Worm (Caenorhabditis elegans) whole organism, late embryonic: Measurements from ENCODE around the gene C15H9.2.

ENCODE experiments used
- C38D4.7 ChIP-seq: fragments of 200-800 bp; sonication (Bioruptor generic); optimal IDR thresholded peaks from 2 replicates; lab custom pipeline; 2018; ENCODE audit warnings: mild to moderate bottlenecking, missing genetic modification characterization, moderate library complexity, missing compliant biosample characterization
- F13H6.1 ChIP-seq: sonication (generic microtip); optimal IDR thresholded peaks from 2 replicates; lab custom pipeline; 2016; ENCODE audit warnings: missing genetic modification characterization, missing compliant biosample characterization
- K02D7.2 ChIP-seq: sonication (generic microtip); optimal IDR thresholded peaks from 2 replicates; lab custom pipeline; 2017; ENCODE audit warnings: mild to moderate bottlenecking, missing genetic modification characterization, missing compliant biosample characterization
- ama-1 ChIP-seq: fragments of 150-350 bp; optimal IDR thresholded peaks from 2 replicates; lab custom pipeline; 2014
- ceh-19 ChIP-seq: fragments of 200-800 bp; sonication (Bioruptor generic); optimal IDR thresholded peaks from 2 replicates; lab custom pipeline; 2018; ENCODE audit warnings: mild to moderate bottlenecking, missing genetic modification characterization, missing compliant biosample characterization
- ceh-22 ChIP-seq: sonication (generic microtip); optimal IDR thresholded peaks from 2 replicates; lab custom pipeline; 2017; ENCODE audit warnings: missing biosample characterization, missing genetic modification characterization
- ceh-24 ChIP-seq: sonication (generic microtip); optimal IDR thresholded peaks from 2 replicates; lab custom pipeline; 2016; ENCODE audit warnings: mild to moderate bottlenecking, missing genetic modification characterization, missing compliant biosample characterization
- ceh-30 ChIP-seq: fragments of 150-350 bp; optimal IDR thresholded peaks from 2 replicates; lab custom pipeline; 2014; ENCODE audit warnings: missing biosample characterization, missing genetic modification characterization
- ceh-9 ChIP-seq: sonication (generic microtip); optimal IDR thresholded peaks from 2 replicates; lab custom pipeline; 2016; ENCODE audit warnings: mild to moderate bottlenecking, missing genetic modification characterization, inconsistent platforms, missing compliant biosample characterization
- elt-2 ChIP-seq: sonication (generic microtip); optimal IDR thresholded peaks from 2 replicates; lab custom pipeline; 2016; ENCODE audit warnings: missing genetic modification reagents, missing genetic modification characterization, missing compliant biosample characterization
- elt-4 ChIP-seq: sonication (generic microtip); optimal IDR thresholded peaks from 2 replicates; lab custom pipeline; 2016; ENCODE audit warnings: missing genetic modification characterization, missing compliant biosample characterization
- fkh-10 ChIP-seq: fragments of 150-350 bp; optimal IDR thresholded peaks from 2 replicates; lab custom pipeline; 2014; ENCODE audit warnings: missing biosample characterization, missing genetic modification reagents, missing genetic modification characterization
- fkh-6 ChIP-seq: sonication (generic microtip); optimal IDR thresholded peaks from 2 replicates; lab custom pipeline; 2016; ENCODE audit warnings: missing genetic modification characterization, missing compliant biosample characterization
- hlh-15 ChIP-seq: sonication (generic microtip); optimal IDR thresholded peaks from 2 replicates; lab custom pipeline; 2016; ENCODE audit warnings: missing genetic modification characterization, missing compliant biosample characterization
- hlh-6 ChIP-seq: sonication (generic microtip); optimal IDR thresholded peaks from 2 replicates; lab custom pipeline; 2016; ENCODE audit warnings: missing genotype, missing genetic modification characterization, missing compliant biosample characterization
- hlh-8 ChIP-seq: sonication (generic microtip); optimal IDR thresholded peaks from 2 replicates; lab custom pipeline; 2016; ENCODE audit warnings: missing genotype, missing genetic modification characterization, missing compliant biosample characterization
- lim-6 ChIP-seq: sonication (generic microtip); optimal IDR thresholded peaks from 2 replicates; lab custom pipeline; 2016; ENCODE audit warnings: missing genetic modification characterization, missing compliant biosample characterization
- lin-11 ChIP-seq: fragments of 200-800 bp; sonication (Bioruptor generic); optimal IDR thresholded peaks from 2 replicates; lab custom pipeline; 2018; ENCODE audit warnings: mild to moderate bottlenecking, missing genetic modification characterization, missing compliant biosample characterization
- madf-2 ChIP-seq: sonication (generic microtip); optimal IDR thresholded peaks from 2 replicates; lab custom pipeline; 2017; ENCODE audit warnings: missing genetic modification characterization, missing compliant biosample characterization
- mec-3 ChIP-seq: sonication (generic microtip); optimal IDR thresholded peaks from 2 replicates; lab custom pipeline; 2016; ENCODE audit warnings: borderline replicate concordance, missing genetic modification characterization, missing compliant biosample characterization
- nhr-232 ChIP-seq: sonication (generic microtip); optimal IDR thresholded peaks from 2 replicates; lab custom pipeline; 2016; ENCODE audit warnings: missing genetic modification characterization, missing compliant biosample characterization
- npax-4 ChIP-seq: sonication (generic microtip); optimal IDR thresholded peaks from 2 replicates; lab custom pipeline; 2016; ENCODE audit warnings: missing genetic modification characterization, missing compliant biosample characterization
- odd-2 ChIP-seq: sonication (generic microtip); optimal IDR thresholded peaks from 2 replicates; lab custom pipeline; 2017; ENCODE audit warnings: antibody characterized with exemption, mild to moderate bottlenecking, missing genetic modification characterization, missing compliant biosample characterization
- pat-9 ChIP-seq: fragments of 200-800 bp; sonication (Bioruptor generic); optimal IDR thresholded peaks from 2 replicates; lab custom pipeline; 2018; ENCODE audit warnings: mild to moderate bottlenecking, missing genetic modification characterization, moderate library complexity, missing compliant biosample characterization
- pqm-1 ChIP-seq: sonication (generic microtip); optimal IDR thresholded peaks from 2 replicates; lab custom pipeline; 2016; ENCODE audit warnings: missing genetic modification characterization, missing compliant biosample characterization
- sdc-2 ChIP-seq: sonication (generic microtip); optimal IDR thresholded peaks from 2 replicates; lab custom pipeline; 2016; ENCODE audit warnings: missing genotype, missing genetic modification characterization, missing compliant biosample characterization
- sox-2 ChIP-seq: fragments of 200-800 bp; sonication (Bioruptor generic); IDR thresholded peaks from 2 replicates; pipeline ENCODE4 v1.3.6; 2022; ENCODE audit warnings: missing genetic modification reagents, missing genetic modification characterization, missing compliant biosample characterization
- sox-4 ChIP-seq: sonication (generic microtip); optimal IDR thresholded peaks from 2 replicates; lab custom pipeline; 2017; ENCODE audit warnings: mild to moderate bottlenecking, missing genetic modification characterization, inconsistent platforms, missing compliant biosample characterization
- ttx-3 ChIP-seq: sonication (generic microtip); optimal IDR thresholded peaks from 2 replicates; lab custom pipeline; 2016; ENCODE audit warnings: missing genetic modification reagents, missing genetic modification characterization, missing compliant biosample characterization
- unc-3 ChIP-seq, 2 experiments: fragments of 200-800 bp in 1 of 2; sonication (Bioruptor generic) in 1 of 2; sonication (generic microtip) in 1 of 2; conservative IDR thresholded peaks in 1 of 2; optimal IDR thresholded peaks in 1 of 2; 2 replicates each; pipeline versions ENCODE4 v1.3.6 to Lab custom; 2016 to 2022; ENCODE audit warnings: missing compliant biosample characterization in 2 of 2, missing genetic modification characterization in 2 of 2, missing genetic modification reagents in 1 of 2
- unc-42 ChIP-seq: sonication (generic microtip); optimal IDR thresholded peaks from 2 replicates; lab custom pipeline; 2016; ENCODE audit warnings: missing genotype, missing genetic modification characterization, missing compliant biosample characterization
- unc-55 ChIP-seq: sonication (generic microtip); optimal IDR thresholded peaks from 2 replicates; lab custom pipeline; 2017; ENCODE audit warnings: missing biosample characterization, missing genetic modification reagents, missing genetic modification characterization
- unc-86 ChIP-seq: sonication (generic microtip); optimal IDR thresholded peaks from 2 replicates; lab custom pipeline; 2016; ENCODE audit warnings: missing genetic modification characterization, missing compliant biosample characterization
- ztf-16 ChIP-seq: sonication (generic microtip); optimal IDR thresholded peaks from 2 replicates; lab custom pipeline; 2017; ENCODE audit warnings: missing genetic modification characterization, missing compliant biosample characterization

Gene C15H9.2

ce11 chrX:6097551-6097950 lies 20.8 kb upstream of the C15H9.2 start, which contains the start of gene C15H9.4 (continued):
- TF ChIP-seq sox-4 (tag; lab: Kevin White, UChicago) (no peak), ceh-24 (no peak), mec-3 (no peak), pat-9 (no peak), K02D7.2 (tag; lab: Kevin White, UChicago) (no peak), madf-2 (no peak), ceh-9 (tag; lab: Kevin White, UChicago) (no peak), unc-55 (GFP tag; lab: Kevin White, UChicago) (peak; percentile 31), sdc-2 (tag; lab: Kevin White, UChicago) (peak; percentile 56), lin-11 (tag; lab: Kevin White, UChicago) (no peak), pqm-1 (tag; lab: Kevin White, UChicago) (no peak), ceh-19 (GFP tag; lab: Kevin White, UChicago) (peak; percentile 6)

- TF ChIP-seq elt-2 (peak; percentile 47), ceh-22 (tag; lab: Kevin White, UChicago) (no peak)
- TF ChIP-seq, all 69 proteins: peak for 1
Observed at ce11 chrX:6098420-6098819, 19.9 kb upstream of the C15H9.2 start.

- no peak for TF ChIP-seq unc-42 (tag; lab: Kevin White, UChicago)
- TF ChIP-seq fkh-10 (GFP tag; lab: Kevin White, UChicago): no peak
- TF ChIP-seq npax-4 (tag; lab: Kevin White, UChicago): no peak
- TF ChIP-seq hlh-6 (tag; lab: Kevin White, UChicago): no peak
- TF ChIP-seq ama-1 (lab: Kevin White, UChicago): no peak
- no peak for TF ChIP-seq ceh-30 (tag; lab: Kevin White, UChicago)
- no peak for TF ChIP-seq ztf-16
- no peak for TF ChIP-seq hlh-8 (tag; lab: Kevin White, UChicago)
- no peak for TF ChIP-seq lin-11 (tag; lab: Kevin White, UChicago)
Observed at ce11 chrX:6100395-6101099, 17.8 kb upstream of the C15H9.2 start.

ce11 chrX:6103297-6103696 lies 15.0 kb upstream of the C15H9.2 start, which contains the start of gene C15H9.11:
C15H9.11 (minus strand) TSS chrX:6103397.
- TF ChIP-seq sox-2 (GFP tag; lab: Robert Waterston, UW) (no peak), elt-2 (no peak), hlh-8 (tag; lab: Kevin White, UChicago) (no peak), pqm-1 (tag; lab: Kevin White, UChicago) (no peak), elt-4 (tag; lab: Kevin White, UChicago) (no peak), hlh-15 (no peak), lin-11 (tag; lab: Kevin White, UChicago) (no peak), lim-6 (tag; lab: Kevin White, UChicago) (no peak), ama-1 (lab: Kevin White, UChicago) (no peak), unc-3 (GFP tag; conservative IDR thresholded peaks at IDR 0.05; lab: Robert Waterston, UW) (no peak), unc-3 (tag; optimal IDR thresholded peaks at IDR 0.05; lab: Kevin White, UChicago) (no peak), ttx-3 (no peak), unc-86 (tag; lab: Kevin White, UChicago) (no peak), nhr-232 (no peak), K02D7.2 (tag; lab: Kevin White, UChicago) (no peak), fkh-6 (tag; lab: Kevin White, UChicago) (no peak), F13H6.1 (tag; lab: Kevin White, UChicago) (no peak), C38D4.7 (GFP tag; lab: Kevin White, UChicago) (no peak), odd-2 (tag; lab: Kevin White, UChicago) (no peak)
- TF ChIP-seq, all 69 proteins: peak for 0
